Fruit fly (Drosophila melanogaster): ENCODE data around the gene RpS19b.

The RpS19b gene

dm6 chr3R:23886270-23887095, 46.8 kb downstream of the RpS19b start (continued):
- TF ChIP-seq Antp (GFP tag; optimal IDR thresholded peaks at IDR 0.05) (peak; percentile 65), pros (GFP tag; optimal IDR thresholded peaks at IDR 0.05) (peak; percentile 70), CG4404 (GFP tag; IDR thresholded peaks at IDR 0.05) (peak; percentile 86), grau (tag; optimal IDR thresholded peaks at IDR 0.05) (peak; percentile 88), Trl (optimal IDR thresholded peaks at IDR 0.05) (no peak), Trl (GFP tag; optimal IDR thresholded peaks at IDR 0.05) (peak; percentile 70), exex (tag; optimal IDR thresholded peaks at IDR 0.05) (peak; percentile 11), sqz (GFP tag; optimal IDR thresholded peaks at IDR 0.05) (peak; percentile 69), CG9437 (GFP tag; optimal IDR thresholded peaks at IDR 0.05) (peak; percentile 80), CG4360 (GFP tag; IDR thresholded peaks at IDR 0.05) (peak; percentile 100), dati (GFP tag; IDR thresholded peaks at IDR 0.05) (0 out of 2 replicates have a peak, but pooled peaks have one; percentile 56), Elba2 (GFP tag; optimal IDR thresholded peaks at IDR 0.05) (peak; percentile 45), bbx (GFP tag; IDR thresholded peaks at IDR 0.05; ENCODE audit: partially characterized antibody) (no peak), HLH54F (GFP tag; optimal IDR thresholded peaks at IDR 0.05) (peak; percentile 45), crp (GFP tag; optimal IDR thresholded peaks at IDR 0.05) (peak in 1 of 2 experiments; percentile 24), CG10654 (GFP tag; optimal IDR thresholded peaks at IDR 0.05) (peak; percentile 71), Blimp-1 (GFP tag; optimal IDR thresholded peaks at IDR 0.05) (peak; percentile 92), lilli (GFP tag; optimal IDR thresholded peaks at IDR 0.05) (peak; percentile 73), CrebB (tag; optimal IDR thresholded peaks at IDR 0.05) (peak; percentile 60), CG13296 (GFP tag; optimal IDR thresholded peaks at IDR 0.05) (peak; percentile 52), CG11398 (GFP tag; optimal IDR thresholded peaks at IDR 0.05) (peak; percentile 56), CG17328 (GFP tag; IDR thresholded peaks at IDR 0.05) (peak; percentile 90), Bteb2 (GFP tag; optimal IDR thresholded peaks at IDR 0.05) (peak; percentile 52), luna (GFP tag; optimal IDR thresholded peaks at IDR 0.05) (no peak), grn (GFP tag; optimal IDR thresholded peaks at IDR 0.05) (peak; percentile 19), sc (optimal IDR thresholded peaks at IDR 0.05) (no peak), sc (GFP tag; optimal IDR thresholded peaks at IDR 0.05) (peak; percentile 85), CG6854 (GFP tag; optimal IDR thresholded peaks at IDR 0.05) (peak; percentile 31), sna (GFP tag; IDR thresholded peaks at IDR 0.05; ENCODE audit: partially characterized antibody) (no peak), CG14667 (GFP tag; IDR thresholded peaks at IDR 0.05) (peak; percentile 57), HLH4C (GFP tag; IDR thresholded peaks at IDR 0.05; ENCODE audit: partially characterized antibody) (no peak), oc (tag; optimal IDR thresholded peaks at IDR 0.05) (peak; percentile 81), emc (GFP tag; optimal IDR thresholded peaks at IDR 0.05) (no peak), CG32772 (GFP tag; IDR thresholded peaks at IDR 0.05) (peak; percentile 79), sisA (GFP tag; IDR thresholded peaks at IDR 0.05) (peak; percentile 83), Gug (GFP tag; IDR thresholded peaks at IDR 0.05) (peak; percentile 52; the same call in 3 of the 4 replicates), Taf1 (GFP tag; IDR thresholded peaks at IDR 0.05) (0 out of 2 replicates have a peak, but pooled peaks have one; percentile 21), ATbp (GFP tag; optimal IDR thresholded peaks at IDR 0.05) (peak; percentile 89), Atf6 (GFP tag; IDR thresholded peaks at IDR 0.05) (peak; percentile 76; the same call in 1 of the 2 replicates), pfk (GFP tag; optimal IDR thresholded peaks at IDR 0.05) (no peak), dm (GFP tag; optimal IDR thresholded peaks at IDR 0.05) (peak; percentile 53), CG10959 (GFP tag; IDR thresholded peaks at IDR 0.05) (peak; percentile 85), CG10366 (GFP tag; IDR thresholded peaks at IDR 0.05) (peak; percentile 71), CG17385 (GFP tag; optimal IDR thresholded peaks at IDR 0.05) (peak; percentile 83), BEAF-32 (GFP tag; optimal IDR thresholded peaks at IDR 0.05) (no peak), ac (GFP tag; optimal IDR thresholded peaks at IDR 0.05) (peak; percentile 94), Hmr (GFP tag; optimal IDR thresholded peaks at IDR 0.05) (peak; percentile 56), NFAT (GFP tag; IDR thresholded peaks at IDR 0.05) (no peak), rib (GFP tag; IDR thresholded peaks at IDR 0.05) (no peak; the same call in 1 of the 2 replicates)
